Fruit fly (Drosophila melanogaster) whole organism, embryonic: ENCODE data around the gene CG15044.

Experiments used
- BEAF-32 ChIP-seq: fragments of 200-800 bp; sonication (Bioruptor generic); optimal IDR thresholded peaks from 3 replicates; lab custom pipeline; 2017; ENCODE audit warnings: missing biosample characterization, missing genetic modification characterization, mild to moderate bottlenecking, moderate library complexity, missing genetic modification reagents
- CG10209 ChIP-seq: fragments of 200-800 bp; sonication (Bioruptor generic); optimal IDR thresholded peaks from 3 replicates; lab custom pipeline; 2017; ENCODE audit warnings: missing biosample characterization, mild to moderate bottlenecking, missing genetic modification characterization, missing genetic modification reagents
- CG10321 ChIP-seq: fragments of 200-800 bp; sonication (Bioruptor generic); IDR thresholded peaks from 2 replicates; pipeline ENCODE4 v1.3.6; 2022; ENCODE audit warnings: missing biosample characterization, missing genetic modification characterization
- CG10366 ChIP-seq: fragments of 200-800 bp; sonication (Bioruptor generic); IDR thresholded peaks from 2 replicates; pipeline ENCODE4 v1.3.6; 2022; ENCODE audit warnings: missing biosample characterization, missing genetic modification characterization
- CG10959 ChIP-seq: fragments of 200-800 bp; sonication (Bioruptor generic); IDR thresholded peaks from 2 replicates; pipeline ENCODE4 v1.3.6; 2022; ENCODE audit warnings: missing biosample characterization, missing genetic modification characterization
- CG11723 ChIP-seq: fragments of 200-800 bp; sonication (Bioruptor generic); optimal IDR thresholded peaks from 2 replicates; lab custom pipeline; 2017; ENCODE audit warnings: missing biosample characterization, mild to moderate bottlenecking, missing genetic modification characterization
- CG12219 ChIP-seq: fragments of 200-800 bp; sonication (Bioruptor generic); optimal IDR thresholded peaks from 3 replicates; lab custom pipeline; 2018; ENCODE audit warnings: missing biosample characterization, mild to moderate bottlenecking, missing genetic modification characterization
- CG12659 ChIP-seq: fragments of 200-800 bp; sonication (Bioruptor generic); optimal IDR thresholded peaks from 3 replicates; lab custom pipeline; 2017; ENCODE audit warnings: mild to moderate bottlenecking, missing biosample characterization, missing genetic modification reagents, missing genetic modification characterization
- CG12744 ChIP-seq: fragments of 200-800 bp; sonication (Bioruptor generic); optimal IDR thresholded peaks from 2 replicates; lab custom pipeline; 2016; ENCODE audit warnings: missing biosample characterization, missing genetic modification characterization
- CG13287 ChIP-seq: fragments of 200-800 bp; sonication (Bioruptor generic); IDR thresholded peaks from 2 replicates; pipeline ENCODE4 v1.3.6; 2022; ENCODE audit warnings: missing biosample characterization, missing genetic modification characterization; ENCODE audit not compliant: partially characterized antibody
- CG13775 ChIP-seq: fragments of 200-800 bp; sonication (Bioruptor generic); optimal IDR thresholded peaks from 3 replicates; lab custom pipeline; 2017; ENCODE audit warnings: missing biosample characterization, mild to moderate bottlenecking, missing genetic modification characterization
- CG14441 ChIP-seq: fragments of 200-800 bp; sonication (Bioruptor generic); IDR thresholded peaks from 2 replicates; pipeline ENCODE4 v1.3.6; 2022; ENCODE audit warnings: missing biosample characterization, missing genetic modification characterization
- CG17186 ChIP-seq: fragments of 200-800 bp; sonication (Bioruptor generic); optimal IDR thresholded peaks from 3 replicates; lab custom pipeline; 2017; ENCODE audit warnings: missing biosample characterization, missing genetic modification reagents, missing genetic modification characterization
- CG1792 ChIP-seq: fragments of 200-800 bp; sonication (Bioruptor generic); optimal IDR thresholded peaks from 2 replicates; lab custom pipeline; 2016; ENCODE audit warnings: missing biosample characterization, missing genetic modification characterization
- CG2199 ChIP-seq: fragments of 200-800 bp; sonication (Bioruptor generic); IDR thresholded peaks from 3 replicates; pipeline ENCODE4 v1.3.6; 2022; ENCODE audit warnings: missing biosample characterization, missing genetic modification characterization
- CG2889 ChIP-seq: fragments of 200-800 bp; sonication (Bioruptor generic); IDR thresholded peaks from 3 replicates; pipeline ENCODE4 v1.3.6; 2022; ENCODE audit warnings: missing biosample characterization, missing genetic modification characterization
- CG3065 ChIP-seq: fragments of 200-800 bp; sonication (Bioruptor generic); optimal IDR thresholded peaks from 2 replicates; lab custom pipeline; 2016; ENCODE audit warnings: missing biosample characterization, missing genetic modification characterization
- CG31224 ChIP-seq: fragments of 200-800 bp; sonication (Bioruptor generic); IDR thresholded peaks from 2 replicates; pipeline ENCODE4 v1.3.6; 2022; ENCODE audit warnings: missing biosample characterization, missing genetic modification characterization
- CG6765 ChIP-seq: fragments of 200-800 bp; sonication (Bioruptor generic); optimal IDR thresholded peaks from 3 replicates; lab custom pipeline; 2017; ENCODE audit warnings: missing biosample characterization, mild to moderate bottlenecking, missing genetic modification characterization
- CG7357 ChIP-seq: fragments of 200-800 bp; sonication (Bioruptor generic); IDR thresholded peaks from 3 replicates; pipeline ENCODE4 v1.3.6; 2022; ENCODE audit warnings: missing biosample characterization, missing genetic modification characterization
- CG7786 ChIP-seq: fragments of 200-800 bp; sonication (Bioruptor generic); optimal IDR thresholded peaks from 2 replicates; lab custom pipeline; 2016; ENCODE audit warnings: missing biosample characterization, missing genetic modification characterization
- CG7928 ChIP-seq: fragments of 200-800 bp; sonication (Bioruptor generic); optimal IDR thresholded peaks from 2 replicates; lab custom pipeline; 2017; ENCODE audit warnings: missing biosample characterization, mild to moderate bottlenecking, missing genetic modification characterization
- CG8388 ChIP-seq: fragments of 200-800 bp; sonication (Bioruptor generic); optimal IDR thresholded peaks from 2 replicates; lab custom pipeline; 2019; ENCODE audit warnings: missing biosample characterization, mild to moderate bottlenecking, missing genetic modification characterization, moderate library complexity
- CG8924 ChIP-seq: fragments of 200-800 bp; optimal IDR thresholded peaks from 3 replicates; lab custom pipeline; 2019; ENCODE audit warnings: missing biosample characterization, mild to moderate bottlenecking, missing genetic modification characterization, moderate library complexity
- CG8944 ChIP-seq: fragments of 200-800 bp; sonication (Bioruptor generic); optimal IDR thresholded peaks from 3 replicates; lab custom pipeline; 2016; ENCODE audit warnings: missing biosample characterization, missing genetic modification characterization
- CG9932 ChIP-seq: fragments of 200-800 bp; sonication (Bioruptor generic); IDR thresholded peaks from 2 replicates; pipeline ENCODE4 v1.3.6; 2022; ENCODE audit warnings: missing biosample characterization, missing genetic modification characterization
- Dek ChIP-seq: fragments of 200-800 bp; sonication (Bioruptor generic); optimal IDR thresholded peaks from 3 replicates; lab custom pipeline; 2019; ENCODE audit warnings: missing biosample characterization, mild to moderate bottlenecking, missing genetic modification characterization, moderate library complexity
- Dip2 ChIP-seq: fragments of 200-800 bp; sonication (Bioruptor generic); IDR thresholded peaks from 2 replicates; pipeline ENCODE4 v1.3.6; 2022; ENCODE audit warnings: missing biosample characterization, missing genetic modification characterization
- Dip3 ChIP-seq: fragments of 200-800 bp; sonication (Bioruptor generic); optimal IDR thresholded peaks from 3 replicates; lab custom pipeline; 2016; ENCODE audit warnings: missing biosample characterization, missing genetic modification characterization
- Hey ChIP-seq: fragments of 200-800 bp; sonication (Bioruptor generic); optimal IDR thresholded peaks from 3 replicates; lab custom pipeline; 2018; ENCODE audit warnings: missing biosample characterization, mild to moderate bottlenecking, missing genetic modification characterization
- Hsf ChIP-seq: fragments of 200-800 bp; sonication (Bioruptor generic); optimal IDR thresholded peaks from 3 replicates; lab custom pipeline; 2016; ENCODE audit warnings: missing biosample characterization, missing genetic modification characterization
- Ptx1 ChIP-seq: fragments of 200-800 bp; sonication (Bioruptor generic); IDR thresholded peaks from 2 replicates; pipeline ENCODE4 v1.3.6; 2022; ENCODE audit warnings: missing biosample characterization, missing genetic modification characterization
- Sry-δ ChIP-seq: fragments of 200-800 bp; sonication (Bioruptor generic); optimal IDR thresholded peaks from 2 replicates; lab custom pipeline; 2016; ENCODE audit warnings: missing biosample characterization, missing genetic modification characterization
- Trl ChIP-seq, 3 experiments: fragments of >200 bp in 2 of 3; fragments of 200-800 bp in 1 of 3; sonication (Bioruptor generic) in 1 of 3; optimal IDR thresholded peaks; 2 replicates in 1 of 3; 3 replicates in 2 of 3; lab custom pipeline; 2016 to 2017; ENCODE audit warnings: missing biosample characterization in 1 of 3, missing genetic modification characterization in 1 of 3
- Xrp1 ChIP-seq: fragments of 200-800 bp; sonication (Bioruptor generic); IDR thresholded peaks from 2 replicates; pipeline ENCODE4 v1.3.6; 2022; ENCODE audit warnings: missing biosample characterization, missing genetic modification characterization
- bsh ChIP-seq, 2 experiments: fragments of 200-800 bp; sonication (Bioruptor generic); optimal IDR thresholded peaks; 2 replicates each; lab custom pipeline; 2017 to 2018; ENCODE audit warnings: mild to moderate bottlenecking in 2 of 2, missing biosample characterization in 2 of 2, missing genetic modification characterization in 2 of 2, moderate library complexity in 1 of 2
- da ChIP-seq: fragments of 200-800 bp; sonication (Bioruptor generic); optimal IDR thresholded peaks from 2 replicates; lab custom pipeline; 2016; ENCODE audit warnings: missing biosample characterization, missing genetic modification characterization
- dmrt11E ChIP-seq: fragments of 200-800 bp; sonication (Bioruptor generic); optimal IDR thresholded peaks from 3 replicates; lab custom pipeline; 2018; ENCODE audit warnings: missing biosample characterization, mild to moderate bottlenecking, missing genetic modification characterization, moderate library complexity
- fd96Cb ChIP-seq: fragments of 200-800 bp; sonication (Bioruptor generic); optimal IDR thresholded peaks from 2 replicates; lab custom pipeline; 2018; ENCODE audit warnings: missing biosample characterization, mild to moderate bottlenecking, missing genetic modification characterization, moderate library complexity
- insv ChIP-seq, 2 experiments: fragments of 200-800 bp; sonication (Bioruptor generic); optimal IDR thresholded peaks; 3 replicates each; lab custom pipeline; 2016 to 2018; ENCODE audit warnings: missing biosample characterization in 2 of 2, missing genetic modification characterization in 2 of 2
- lbe ChIP-seq: fragments of 200-800 bp; sonication (Bioruptor generic); optimal IDR thresholded peaks from 2 replicates; lab custom pipeline; 2016; ENCODE audit warnings: missing biosample characterization, mild to moderate bottlenecking, missing genetic modification characterization
- lov ChIP-seq, 2 experiments: fragments of 200-800 bp in 1 of 2; fragments of >200 bp in 1 of 2; sonication (Bioruptor generic) in 1 of 2; IDR thresholded peaks in 1 of 2; optimal IDR thresholded peaks in 1 of 2; 2 replicates in 1 of 2; 3 replicates in 1 of 2; pipeline versions ENCODE4 v1.3.6 to Lab custom; 2017 to 2022; ENCODE audit warnings: missing biosample characterization in 1 of 2, missing genetic modification characterization in 1 of 2
- nom ChIP-seq: fragments of 200-800 bp; sonication (Bioruptor generic); optimal IDR thresholded peaks from 2 replicates; lab custom pipeline; 2017; ENCODE audit warnings: missing biosample characterization, missing genetic modification characterization, mild to moderate bottlenecking, moderate library complexity, missing genetic modification reagents
- tap ChIP-seq: fragments of 200-800 bp; optimal IDR thresholded peaks from 3 replicates; lab custom pipeline; 2019; ENCODE audit warnings: missing biosample characterization, mild to moderate bottlenecking, missing genetic modification characterization, moderate library complexity
- ttk ChIP-seq: fragments of 200-800 bp; sonication (Bioruptor generic); IDR thresholded peaks from 2 replicates; pipeline ENCODE4 v2.1.2; 2022; ENCODE audit warnings: missing biosample characterization, missing genetic modification characterization
- tup ChIP-seq: fragments of 200-800 bp; sonication (Bioruptor generic); optimal IDR thresholded peaks from 2 replicates; lab custom pipeline; 2016; ENCODE audit warnings: missing biosample characterization, mild to moderate bottlenecking, missing genetic modification characterization, moderate library complexity
- z ChIP-seq: fragments of 200-800 bp; sonication (Bioruptor generic); IDR thresholded peaks from 3 replicates; pipeline ENCODE4 v1.3.6; 2022; ENCODE audit warnings: missing biosample characterization, missing genetic modification characterization

The CG15044 gene

dm6 chrX:18479307-18480134, 12.3 kb downstream of the CG15044 start, which contains the start of gene CG32547 (continued):
- TF ChIP-seq CG7928 (GFP tag; lab: Kevin White, UChicago) (peak; percentile 90), bsh (GFP tag; optimal IDR thresholded peaks at IDR 0.05; lab: Kevin White, UChicago) (peak in 1 of 2 experiments; percentile 9), lbe (peak; percentile 4), CG3065 (GFP tag; lab: Kevin White, UChicago) (no peak), CG13287 (GFP tag; lab: Robert Waterston, UW) (peak; percentile 45; the same call in 1 of the 2 replicates), Xrp1 (GFP tag; lab: Robert Waterston, UW) (peak; percentile 36; the same call in 1 of the 2 replicates), Dek (tag; lab: Kevin White, UChicago) (no peak)

- TF ChIP-seq CG10366 (peak; percentile 49), CG12219 (GFP tag; lab: Kevin White, UChicago) (no peak), CG10209 (GFP tag; lab: Kevin White, UChicago) (peak; percentile 10), da (no peak), ttk (GFP tag; lab: Robert Waterston, UW) (no peak), CG31224 (GFP tag; lab: Robert Waterston, UW) (no peak), CG7786 (no peak), lov (optimal IDR thresholded peaks at IDR 0.05; lab: Kevin White, UChicago) (no peak), lov (GFP tag; IDR thresholded peaks at IDR 0.05; lab: Robert Waterston, UW) (no peak), z (GFP tag; lab: Robert Waterston, UW) (no peak), Trl (optimal IDR thresholded peaks at IDR 0.05; lab: Kevin White, UChicago) (no peak), Trl (GFP tag; optimal IDR thresholded peaks at IDR 0.05; lab: Kevin White, UChicago) (no peak), CG2199 (no peak), Ptx1 (GFP tag; lab: Robert Waterston, UW) (peak; percentile 54), Hey (tag; lab: Kevin White, UChicago) (no peak), CG6765 (GFP tag; lab: Kevin White, UChicago) (no peak), CG14441 (GFP tag; lab: Robert Waterston, UW) (peak; percentile 48; the same call in 1 of the 2 replicates), BEAF-32 (GFP tag; lab: Kevin White, UChicago) (no peak), CG17186 (GFP tag; lab: Kevin White, UChicago) (no peak), Dip2 (GFP tag; lab: Robert Waterston, UW) (no peak), dmrt11E (tag; lab: Kevin White, UChicago) (no peak), CG2889 (no peak), CG8924 (tag; lab: Kevin White, UChicago) (no peak), nom (GFP tag; lab: Kevin White, UChicago) (no peak), CG8944 (GFP tag; lab: Kevin White, UChicago) (no peak), fd96Cb (tag; lab: Kevin White, UChicago) (no peak), CG12744 (GFP tag; lab: Kevin White, UChicago) (no peak), CG10959 (GFP tag; lab: Robert Waterston, UW) (no peak), CG8388 (GFP tag; lab: Kevin White, UChicago) (no peak), CG9932 (GFP tag; lab: Robert Waterston, UW) (peak; percentile 56), CG13775 (GFP tag; lab: Kevin White, UChicago) (no peak), tap (tag; lab: Kevin White, UChicago) (no peak), tup (GFP tag; lab: Kevin White, UChicago) (no peak), Hsf (GFP tag; lab: Kevin White, UChicago) (peak; percentile 34), CG10321 (GFP tag; lab: Robert Waterston, UW) (no peak), CG7357 (0 out of 3 replicates have a peak, but pooled peaks have one; percentile 18), insv (GFP tag; optimal IDR thresholded peaks at IDR 0.05; lab: Kevin White, UChicago) (no peak), CG11723 (no peak), CG12659 (peak; percentile 4), CG1792 (GFP tag; lab: Kevin White, UChicago) (no peak), Dip3 (no peak), Sry-δ (GFP tag; lab: Kevin White, UChicago) (no peak)
Measured at dm6 chrX:18467881-18468280, 23.9 kb downstream of the CG15044 start.
